Worm (Caenorhabditis elegans): ENCODE results near the gene Y82E9BL.1.
"Not testable (repeated sequence)": the region's sequence is repeated elsewhere in the genome, so short reads cannot be mapped to it uniquely, and the experiment has no call there.

Y82E9BL.1 gene

DNA sequence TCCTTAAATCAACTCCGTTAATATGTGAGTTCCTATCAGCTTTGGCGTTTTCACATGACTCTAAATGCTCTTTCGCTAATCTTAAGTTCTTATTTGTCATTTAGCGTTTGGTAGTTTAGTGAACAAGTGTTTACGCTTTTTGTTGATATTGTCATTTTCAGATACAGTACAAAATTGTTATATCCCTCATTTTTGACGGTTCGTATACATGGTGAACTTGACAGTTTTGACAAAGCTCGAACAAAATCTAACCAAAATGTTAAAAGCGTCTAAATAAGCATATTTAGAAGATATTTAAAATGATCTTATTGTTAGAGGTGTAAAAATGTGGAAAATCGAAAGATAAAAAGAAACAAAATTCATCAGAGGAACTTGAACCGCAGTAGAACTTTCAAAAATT is 28.3 kb upstream of the Y82E9BL.1 start:
- no peak for TF ChIP-seq Y56A3A.18 (GFP tag; IDR thresholded peaks at IDR 0.05)
- no peak for TF ChIP-seq fkh-3 (tag; optimal IDR thresholded peaks at IDR 0.05)
- TF ChIP-seq C17E4.6 (GFP tag; IDR thresholded peaks at IDR 0.05), result no peak
- TF ChIP-seq repo-1 (tag; optimal IDR thresholded peaks at IDR 0.05), result no peak
- TF ChIP-seq Y95B8A.8 (GFP tag; IDR thresholded peaks at IDR 0.05), result no peak
- no peak for TF ChIP-seq ztf-3 (GFP tag; optimal IDR thresholded peaks at IDR 0.05)
- TF ChIP-seq dox-1 (GFP tag; IDR thresholded peaks at IDR 0.05), result no peak
- TF ChIP-seq let-526 (GFP tag; IDR thresholded peaks at IDR 0.05), result no peak
- TF ChIP-seq bed-1 (GFP tag; IDR thresholded peaks at IDR 0.05), result no peak
- no peak for TF ChIP-seq ztf-28 (GFP tag; IDR thresholded peaks at IDR 0.05)
- no peak for TF ChIP-seq ztf-22 (GFP tag; optimal IDR thresholded peaks at IDR 0.05)
- no peak for TF ChIP-seq lin-35 (GFP tag; optimal IDR thresholded peaks at IDR 0.05)
- no peak for TF ChIP-seq mel-28 (tag; optimal IDR thresholded peaks at IDR 0.05; ENCODE audit: borderline replicate concordance)
- no peak for TF ChIP-seq attf-5 (GFP tag; optimal IDR thresholded peaks at IDR 0.05)
- TF ChIP-seq T07F8.4 (tag; optimal IDR thresholded peaks at IDR 0.05), result no peak
- TF ChIP-seq mxl-1 (tag; optimal IDR thresholded peaks at IDR 0.05), result no peak
- no peak for TF ChIP-seq B0035.1 (tag; optimal IDR thresholded peaks at IDR 0.05)
- no peak for TF ChIP-seq ceh-100 (GFP tag; IDR thresholded peaks at IDR 0.05)

DNA sequence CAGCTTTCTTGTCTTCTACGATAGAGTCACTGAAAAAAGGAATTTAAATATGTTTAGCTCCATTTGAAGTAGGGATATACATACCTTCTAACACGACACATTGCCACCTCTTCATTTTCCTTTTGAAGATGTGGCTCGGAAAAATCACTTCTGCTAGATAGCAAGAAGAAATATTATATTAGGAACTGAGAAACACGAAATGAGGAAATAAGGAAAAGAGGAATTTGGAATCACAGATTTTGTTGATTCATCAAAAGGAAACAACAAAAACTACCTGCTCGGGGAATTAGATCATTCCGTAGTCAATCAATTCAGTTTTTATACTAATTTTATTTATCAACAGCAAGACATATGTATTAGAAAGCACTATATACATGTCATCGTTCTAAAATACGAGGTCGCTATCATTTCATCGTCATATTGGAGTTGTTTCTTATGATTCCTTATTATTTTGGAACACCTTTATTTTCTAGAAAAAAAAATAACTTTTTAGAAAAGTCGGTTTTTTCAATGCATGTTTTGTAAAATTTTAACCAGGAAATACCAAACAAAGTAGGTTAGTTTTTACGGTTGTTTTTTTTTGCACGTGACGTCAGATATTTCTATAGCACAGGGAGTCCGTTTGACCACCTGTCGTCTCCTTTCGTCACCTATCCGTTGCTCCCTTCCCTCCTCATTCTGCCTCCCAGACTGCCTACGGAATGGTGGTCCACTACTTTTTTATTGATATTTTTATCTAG is 25.5 kb upstream of the Y82E9BL.1 start, which contains the start of the genes pals-21 and Y82E9BR.6:
Gene pals-21 (minus strand): TSS at position 101 of the 740 bp plus-strand sequence.
Gene Y82E9BR.6 (plus strand): TSS at position 690 of the 740 bp plus-strand sequence.
- TF ChIP-seq ztf-28 (GFP tag; IDR thresholded peaks at IDR 0.05) (no peak), cebp-2 (GFP tag; IDR thresholded peaks at IDR 0.05) (0 out of 2 replicates have a peak, but pooled peaks have one; percentile 8)

DNA sequence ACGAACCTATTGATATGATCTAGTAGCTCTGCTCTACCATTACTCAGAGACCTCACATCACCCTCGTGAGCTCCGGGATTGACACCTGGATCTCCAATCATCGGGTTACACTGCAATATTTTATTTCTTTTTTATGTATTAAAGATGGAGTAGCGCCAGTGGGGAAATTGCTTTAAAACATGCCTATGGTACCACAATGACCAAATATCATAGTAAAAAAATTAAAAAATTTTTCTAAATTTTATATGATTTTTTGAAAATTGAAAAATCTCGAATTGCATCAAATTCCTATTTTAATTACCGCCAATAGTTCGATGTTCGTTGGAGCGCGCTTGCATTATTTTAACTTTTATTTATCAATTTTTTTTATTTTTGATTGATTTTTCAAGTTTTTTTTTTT is 22.7 kb upstream of the Y82E9BL.1 start, which contains the start of gene pals-40:
Gene pals-40 (minus strand): TSS at position 101 of the 400 bp plus-strand sequence.
- TF ChIP-seq sea-2 (GFP tag; IDR thresholded peaks at IDR 0.05); tlf-1 (GFP tag; optimal IDR thresholded peaks at IDR 0.05); him-1 (tag; optimal IDR thresholded peaks at IDR 0.05): not testable (repeated sequence)

DNA sequence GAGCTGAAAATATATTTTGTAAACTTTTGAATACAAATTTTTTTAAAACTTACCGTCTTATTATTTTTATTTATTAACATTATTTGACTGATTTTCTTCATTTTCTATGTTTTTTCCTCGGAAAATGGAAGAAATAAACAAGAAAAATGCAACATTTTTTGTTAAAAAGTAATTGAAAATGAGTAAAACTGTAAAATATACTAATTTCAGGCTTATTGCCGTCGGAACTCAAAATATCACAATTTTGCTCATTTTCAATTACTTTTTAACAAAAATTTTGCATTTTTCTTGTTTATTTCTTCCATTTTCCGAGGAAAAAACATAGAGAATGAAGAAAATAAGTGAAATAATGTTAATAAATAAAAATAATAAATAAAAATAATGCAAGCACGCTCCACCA is 20.3 kb upstream of the Y82E9BL.1 start, which contains the start of gene Y82E9BR.10:
Gene Y82E9BR.10 (minus strand): TSS at position 101 of the 400 bp plus-strand sequence.
- not testable (repeated sequence) for TF ChIP-seq ets-4 (GFP tag; optimal IDR thresholded peaks at IDR 0.05); let-526 (GFP tag; IDR thresholded peaks at IDR 0.05); ztf-6 (GFP tag; IDR thresholded peaks at IDR 0.05)

DNA sequence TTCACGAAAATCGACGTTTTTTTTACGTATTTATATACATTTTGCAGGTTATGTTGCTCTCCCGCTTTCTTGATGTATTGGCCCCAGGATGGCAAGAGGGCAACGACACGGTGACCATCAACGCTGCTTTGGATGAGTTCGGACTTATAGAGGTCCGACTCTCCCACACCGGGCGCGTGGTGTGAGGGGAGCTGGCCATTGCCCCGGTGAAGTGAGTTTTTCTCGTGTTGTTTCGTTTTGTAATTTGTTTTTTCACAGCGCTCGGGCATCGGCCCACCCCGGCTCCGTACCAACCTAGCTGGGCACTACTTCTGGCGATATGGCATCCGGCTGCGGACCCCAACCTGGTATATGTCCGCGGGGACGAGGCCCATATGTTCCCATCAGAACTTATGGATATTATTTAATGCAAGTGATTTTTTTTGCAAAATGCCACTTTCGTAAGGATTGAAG is 19.2 kb upstream of the Y82E9BL.1 start, which contains the start of gene Y82E9BR.20:
Gene Y82E9BR.20 (plus strand): TSS at position 51 of the 453 bp plus-strand sequence.
- TF ChIP-seq Y53G8AR.9 (GFP tag; conservative IDR thresholded peaks at IDR 0.05), result no peak
- peak; percentile 67 for TF ChIP-seq zfh-2 (GFP tag; conservative IDR thresholded peaks at IDR 0.05)

DNA sequence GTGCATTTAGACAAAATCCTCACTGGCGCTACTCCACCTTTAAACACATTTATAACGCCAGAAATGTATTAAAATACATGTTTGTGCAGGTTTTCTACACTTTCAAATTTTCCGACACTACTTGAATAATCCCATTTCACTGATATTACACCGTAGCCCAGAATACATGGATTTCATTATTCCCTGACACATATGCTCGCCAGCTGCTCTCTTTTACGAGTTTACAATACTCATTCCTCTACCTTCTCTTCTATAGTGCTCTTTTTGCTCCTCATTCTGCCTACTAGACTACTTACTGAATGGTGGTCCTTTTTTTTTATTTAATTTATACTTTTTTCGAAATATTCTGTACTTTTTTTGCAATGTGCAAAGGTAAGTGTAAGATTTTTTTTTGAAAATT is 17.3 kb upstream of the Y82E9BL.1 start:
- TF ChIP-seq lin-54 (GFP tag; optimal IDR thresholded peaks at IDR 0.05), result no peak
- no peak for TF ChIP-seq zim-3 (tag; optimal IDR thresholded peaks at IDR 0.05)
- TF ChIP-seq mes-4 (tag; optimal IDR thresholded peaks at IDR 0.05), result no peak
- TF ChIP-seq attf-3 (GFP tag; conservative IDR thresholded peaks at IDR 0.05), result no peak
- TF ChIP-seq akir-1 (GFP tag; optimal IDR thresholded peaks at IDR 0.05), result no peak
- no peak for TF ChIP-seq F57A8.1 (GFP tag; optimal IDR thresholded peaks at IDR 0.05)
- TF ChIP-seq ztf-6 (GFP tag; IDR thresholded peaks at IDR 0.05), result no peak
- TF ChIP-seq lir-1 (GFP tag; conservative IDR thresholded peaks at IDR 0.05), result no peak
- TF ChIP-seq B0019.2 (GFP tag; conservative IDR thresholded peaks at IDR 0.05), result no peak
- no peak for TF ChIP-seq ceh-100 (GFP tag; IDR thresholded peaks at IDR 0.05)
